Fruit fly (Drosophila melanogaster) whole organism, embryonic: Measurements from ENCODE around the gene CG45100.
A peak's percentile ranks its signal among the peaks of the same experiment; 100 is the strongest.

Experiments used
- Aef1 ChIP-seq: fragments of 200-800 bp; sonication (Bioruptor generic); IDR thresholded peaks from 3 replicates; pipeline ENCODE4 v1.3.6; 2022; ENCODE audit warnings: missing biosample characterization, missing genetic modification characterization
- Atf-2 ChIP-seq: fragments of 200-800 bp; sonication (Bioruptor generic); optimal IDR thresholded peaks from 2 replicates; lab custom pipeline; 2016; ENCODE audit warnings: missing biosample characterization, missing genetic modification characterization
- BtbVII ChIP-seq: fragments of 200-800 bp; sonication (Bioruptor generic); optimal IDR thresholded peaks from 3 replicates; lab custom pipeline; 2017; ENCODE audit warnings: missing biosample characterization, mild to moderate bottlenecking, missing genetic modification characterization
- CG15696 ChIP-seq: fragments of 200-800 bp; sonication (Bioruptor generic); optimal IDR thresholded peaks from 2 replicates; lab custom pipeline; 2019; ENCODE audit warnings: missing biosample characterization, mild to moderate bottlenecking, missing genetic modification characterization, moderate library complexity
- CG1603 ChIP-seq: fragments of 200-800 bp; sonication (Bioruptor generic); optimal IDR thresholded peaks from 2 replicates; lab custom pipeline; 2019; ENCODE audit warnings: missing biosample characterization, mild to moderate bottlenecking, missing genetic modification characterization, moderate library complexity
- CG16813 ChIP-seq: fragments of 200-800 bp; sonication (Bioruptor generic); IDR thresholded peaks from 3 replicates; pipeline ENCODE4 v1.3.6; 2022; ENCODE audit warnings: missing biosample characterization, missing genetic modification characterization; ENCODE audit not compliant: partially characterized antibody
- CG2199 ChIP-seq: fragments of 200-800 bp; sonication (Bioruptor generic); IDR thresholded peaks from 3 replicates; pipeline ENCODE4 v1.3.6; 2022; ENCODE audit warnings: missing biosample characterization, missing genetic modification characterization
- CG33213 ChIP-seq: fragments of 200-800 bp; sonication (Bioruptor generic); optimal IDR thresholded peaks from 3 replicates; lab custom pipeline; 2016; ENCODE audit warnings: missing biosample characterization, missing genetic modification characterization
- CG34376 ChIP-seq: fragments of 200-800 bp; sonication (Bioruptor generic); optimal IDR thresholded peaks from 2 replicates; lab custom pipeline; 2018; ENCODE audit warnings: missing biosample characterization, mild to moderate bottlenecking, missing genetic modification characterization
- CG3838 ChIP-seq: fragments of 200-800 bp; sonication (Bioruptor generic); optimal IDR thresholded peaks from 3 replicates; lab custom pipeline; 2016; ENCODE audit warnings: missing biosample characterization, missing genetic modification characterization
- CG4617 ChIP-seq: fragments of 200-800 bp; sonication (Bioruptor generic); optimal IDR thresholded peaks from 3 replicates; lab custom pipeline; 2016; ENCODE audit warnings: missing biosample characterization, missing genetic modification characterization, borderline replicate concordance
- CG4820 ChIP-seq: fragments of 200-800 bp; sonication (Bioruptor generic); optimal IDR thresholded peaks from 3 replicates; lab custom pipeline; 2016; ENCODE audit warnings: missing biosample characterization, missing genetic modification characterization
- CG7745 ChIP-seq: fragments of 200-800 bp; sonication (Bioruptor generic); optimal IDR thresholded peaks from 2 replicates; lab custom pipeline; 2018; ENCODE audit warnings: missing biosample characterization, mild to moderate bottlenecking, missing genetic modification characterization, moderate library complexity
- CG7839 ChIP-seq: fragments of 200-800 bp; sonication (Bioruptor generic); optimal IDR thresholded peaks from 3 replicates; lab custom pipeline; 2018; ENCODE audit warnings: missing biosample characterization, mild to moderate bottlenecking, missing genetic modification characterization, moderate library complexity
- CG8089 ChIP-seq: fragments of 200-800 bp; sonication (Bioruptor generic); optimal IDR thresholded peaks from 3 replicates; lab custom pipeline; 2016; ENCODE audit warnings: missing biosample characterization, missing genetic modification characterization
- CG9817 ChIP-seq: fragments of 200-800 bp; sonication (Bioruptor generic); optimal IDR thresholded peaks from 2 replicates; lab custom pipeline; 2018; ENCODE audit warnings: missing biosample characterization, mild to moderate bottlenecking, missing genetic modification characterization, moderate library complexity
- CTCF ChIP-seq: fragments of 200-800 bp; sonication (Bioruptor generic); optimal IDR thresholded peaks from 2 replicates; lab custom pipeline; 2017; ENCODE audit warnings: missing biosample characterization, mild to moderate bottlenecking, missing genetic modification characterization, moderate library complexity
- CoRest ChIP-seq: fragments of 200-800 bp; sonication (Bioruptor generic); optimal IDR thresholded peaks from 3 replicates; lab custom pipeline; 2018; ENCODE audit warnings: missing biosample characterization, mild to moderate bottlenecking, missing genetic modification characterization, moderate library complexity
- CrebB ChIP-seq: fragments of 200-800 bp; sonication (Bioruptor generic); optimal IDR thresholded peaks from 3 replicates; lab custom pipeline; 2018; ENCODE audit warnings: missing biosample characterization, mild to moderate bottlenecking, missing genetic modification characterization
- Dp ChIP-seq: fragments of 200-800 bp; sonication (Bioruptor generic); optimal IDR thresholded peaks from 2 replicates; lab custom pipeline; 2018; ENCODE audit warnings: missing biosample characterization, mild to moderate bottlenecking, missing genetic modification characterization, moderate library complexity
- Ets97D ChIP-seq: fragments of 200-800 bp; sonication (Bioruptor generic); optimal IDR thresholded peaks from 3 replicates; lab custom pipeline; 2016; ENCODE audit warnings: missing biosample characterization, missing genetic modification characterization
- Hmr ChIP-seq: fragments of 200-800 bp; sonication (Bioruptor generic); optimal IDR thresholded peaks from 3 replicates; lab custom pipeline; 2017; ENCODE audit warnings: mild to moderate bottlenecking, missing biosample characterization, missing genetic modification reagents, missing genetic modification characterization
- Jarid2 ChIP-seq: fragments of 200-800 bp; sonication (Bioruptor generic); optimal IDR thresholded peaks from 3 replicates; lab custom pipeline; 2017; ENCODE audit warnings: mild to moderate bottlenecking, missing biosample characterization, missing genetic modification reagents, missing genetic modification characterization
- MTF-1 ChIP-seq: fragments of 200-800 bp; sonication (Bioruptor generic); optimal IDR thresholded peaks from 2 replicates; lab custom pipeline; 2018; ENCODE audit warnings: missing biosample characterization, mild to moderate bottlenecking, missing genetic modification characterization, borderline replicate concordance
- Med ChIP-seq: fragments of 200-800 bp; sonication (Bioruptor generic); peaks from one replicate; lab custom pipeline; 2016; ENCODE audit warnings: missing biosample characterization, missing genetic modification characterization, mild to moderate bottlenecking, inconsistent platforms, moderate library complexity
- Myb ChIP-seq: fragments of 200-800 bp; sonication (Bioruptor generic); optimal IDR thresholded peaks from 2 replicates; lab custom pipeline; 2016; ENCODE audit warnings: missing biosample characterization, missing genetic modification characterization
- Opbp ChIP-seq: fragments of 200-800 bp; sonication (Bioruptor generic); IDR thresholded peaks from 3 replicates; pipeline ENCODE4 v1.3.6; 2022; ENCODE audit warnings: missing biosample characterization, missing genetic modification characterization; ENCODE audit not compliant: partially characterized antibody
- Sox102F ChIP-seq: fragments of 200-800 bp; sonication (Bioruptor generic); optimal IDR thresholded peaks from 2 replicates; lab custom pipeline; 2018; ENCODE audit warnings: missing biosample characterization, mild to moderate bottlenecking, missing genetic modification characterization, moderate library complexity
- Sry-δ ChIP-seq: fragments of 200-800 bp; sonication (Bioruptor generic); optimal IDR thresholded peaks from 2 replicates; lab custom pipeline; 2016; ENCODE audit warnings: missing biosample characterization, missing genetic modification characterization
- amos ChIP-seq: fragments of 200-800 bp; sonication (Bioruptor generic); IDR thresholded peaks from 2 replicates; pipeline ENCODE4 v1.3.6; 2022; ENCODE audit warnings: missing biosample characterization, missing genetic modification characterization; ENCODE audit not compliant: partially characterized antibody
- bab2 ChIP-seq: fragments of 200-800 bp; sonication (Bioruptor generic); optimal IDR thresholded peaks from 2 replicates; lab custom pipeline; 2016; ENCODE audit warnings: missing biosample characterization, missing genetic modification characterization
- bbx ChIP-seq: fragments of 200-800 bp; sonication (Bioruptor generic); IDR thresholded peaks from 2 replicates; pipeline ENCODE4 v1.3.6; 2022; ENCODE audit warnings: missing biosample characterization, missing genetic modification characterization; ENCODE audit not compliant: partially characterized antibody
- bcd ChIP-seq: fragments of 200-800 bp; sonication (Bioruptor generic); optimal IDR thresholded peaks from 2 replicates; lab custom pipeline; 2017; ENCODE audit warnings: missing biosample characterization, mild to moderate bottlenecking, missing genetic modification characterization
- dmrt99B ChIP-seq: fragments of 200-800 bp; sonication (Bioruptor generic); optimal IDR thresholded peaks from 2 replicates; lab custom pipeline; 2018; ENCODE audit warnings: missing biosample characterization, mild to moderate bottlenecking, missing genetic modification characterization, moderate library complexity
- dysf ChIP-seq: fragments of 200-800 bp; sonication (Bioruptor generic); IDR thresholded peaks from 3 replicates; pipeline ENCODE4 v1.3.6; 2022; ENCODE audit warnings: missing biosample characterization, missing genetic modification characterization
- gfzf ChIP-seq: fragments of 200-800 bp; sonication (Bioruptor generic); optimal IDR thresholded peaks from 2 replicates; lab custom pipeline; 2016; ENCODE audit warnings: missing biosample characterization, mild to moderate bottlenecking, missing genetic modification characterization, moderate library complexity
- gro ChIP-seq: fragments of 200-800 bp; sonication (Bioruptor generic); optimal IDR thresholded peaks from 2 replicates; lab custom pipeline; 2016; ENCODE audit warnings: missing biosample characterization, missing genetic modification characterization
- gsb-n ChIP-seq: fragments of 200-800 bp; sonication (Bioruptor generic); optimal IDR thresholded peaks from 3 replicates; lab custom pipeline; 2018; ENCODE audit warnings: missing biosample characterization, mild to moderate bottlenecking, missing genetic modification characterization
- knrl ChIP-seq: fragments of 200-800 bp; sonication (Bioruptor generic); IDR thresholded peaks from 3 replicates; pipeline ENCODE4 v1.3.6; 2022; ENCODE audit warnings: missing biosample characterization, missing genetic modification characterization; ENCODE audit not compliant: partially characterized antibody
- row ChIP-seq: fragments of 200-800 bp; sonication (Bioruptor generic); IDR thresholded peaks from 3 replicates; pipeline ENCODE4 v1.3.6; 2022; ENCODE audit warnings: missing biosample characterization, missing genetic modification characterization
- sd ChIP-seq: fragments of 200-800 bp; sonication (Bioruptor generic); optimal IDR thresholded peaks from 3 replicates; lab custom pipeline; 2018; ENCODE audit warnings: missing biosample characterization, mild to moderate bottlenecking, missing genetic modification characterization, moderate library complexity
- seq ChIP-seq: fragments of 200-800 bp; sonication (Bioruptor generic); IDR thresholded peaks from 2 replicates; pipeline ENCODE4 v1.3.6; 2022; ENCODE audit warnings: missing biosample characterization, missing genetic modification characterization
- sim ChIP-seq: fragments of 200-800 bp; sonication (Bioruptor generic); IDR thresholded peaks from 2 replicates; pipeline ENCODE4 v1.3.6; 2022; ENCODE audit warnings: missing biosample characterization, missing genetic modification characterization
- sqz ChIP-seq: fragments of 200-800 bp; sonication (Bioruptor generic); optimal IDR thresholded peaks from 3 replicates; lab custom pipeline; 2018; ENCODE audit warnings: missing biosample characterization, mild to moderate bottlenecking, missing genetic modification characterization
- trem ChIP-seq: fragments of 200-800 bp; optimal IDR thresholded peaks from 3 replicates; lab custom pipeline; 2019; ENCODE audit warnings: missing biosample characterization, mild to moderate bottlenecking, missing genetic modification characterization, moderate library complexity
- z ChIP-seq: fragments of 200-800 bp; sonication (Bioruptor generic); IDR thresholded peaks from 3 replicates; pipeline ENCODE4 v1.3.6; 2022; ENCODE audit warnings: missing biosample characterization, missing genetic modification characterization
- zen ChIP-seq: fragments of 200-800 bp; sonication (Bioruptor generic); optimal IDR thresholded peaks from 3 replicates; lab custom pipeline; 2018; ENCODE audit warnings: missing biosample characterization, mild to moderate bottlenecking, missing genetic modification characterization, moderate library complexity

The CG45100 gene

DNA sequence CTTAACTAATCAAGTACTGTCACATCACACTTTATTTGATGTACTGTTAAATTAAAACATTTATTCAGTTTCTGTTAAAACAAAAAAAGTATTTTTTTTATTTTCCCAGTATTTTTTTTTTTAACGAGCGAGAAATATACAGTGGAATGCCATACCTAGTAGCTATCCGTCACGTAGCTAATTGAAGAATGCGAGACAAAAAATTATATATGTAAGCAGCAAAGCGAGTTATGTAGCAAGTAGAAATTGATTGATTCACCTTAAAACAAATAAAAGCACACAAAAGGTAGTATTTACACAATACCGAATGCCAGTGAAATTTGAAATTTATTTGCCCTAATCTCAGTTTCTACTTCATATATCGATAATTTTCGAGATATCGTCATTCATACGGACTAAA, 35.6 kb downstream of the CG45100 start (continued):
- TF ChIP-seq CrebB (tag; lab: Kevin White, UChicago) (no peak), bab2 (GFP tag; lab: Kevin White, UChicago) (no peak), Sox102F (GFP tag; lab: Kevin White, UChicago) (peak; percentile 17), gro (GFP tag; lab: Kevin White, UChicago) (no peak), CG8089 (GFP tag; lab: Kevin White, UChicago) (no peak), zen (tag; lab: Kevin White, UChicago) (peak; percentile 87), dysf (GFP tag; lab: Robert Waterston, UW) (no peak), Jarid2 (peak; percentile 6), CG7839 (tag; lab: Kevin White, UChicago) (peak; percentile 30), CTCF (GFP tag; lab: Kevin White, UChicago) (peak; percentile 12), CG15696 (tag; lab: Kevin White, UChicago) (peak; percentile 34), Myb (peak; percentile 86), CG16813 (peak; percentile 43), CG3838 (no peak), CG7745 (tag; lab: Kevin White, UChicago) (no peak), knrl (GFP tag; lab: Robert Waterston, UW) (peak; percentile 44; the same call in 1 of the 3 replicates), gsb-n (tag; lab: Kevin White, UChicago) (peak; percentile 19), Sry-δ (GFP tag; lab: Kevin White, UChicago) (peak; percentile 32), Dp (peak; percentile 30), MTF-1 (GFP tag; lab: Kevin White, UChicago) (no peak), CG2199 (peak; percentile 87), Opbp (GFP tag; lab: Robert Waterston, UW) (0 out of 3 replicates have a peak, but pooled peaks have one; percentile 18), Atf-2 (GFP tag; lab: Kevin White, UChicago) (no peak), CG1603 (tag; lab: Kevin White, UChicago) (peak; percentile 34), Ets97D (GFP tag; lab: Kevin White, UChicago) (peak; percentile 71), CG9817 (tag; lab: Kevin White, UChicago) (peak; percentile 1), trem (tag; lab: Kevin White, UChicago) (peak; percentile 27), row (peak; percentile 21; the same call in 1 of the 3 replicates), bcd (GFP tag; lab: Kevin White, UChicago) (peak; percentile 19), CG33213 (GFP tag; lab: Kevin White, UChicago) (peak; percentile 35), Med (GFP tag; lab: Kevin White, UChicago) (peak; percentile 67), seq (GFP tag; lab: Robert Waterston, UW) (no peak), Aef1 (GFP tag; lab: Robert Waterston, UW) (no peak), CoRest (peak; percentile 46), amos (GFP tag; lab: Robert Waterston, UW) (peak; percentile 48; the same call in 1 of the 2 replicates), CG34376 (GFP tag; lab: Kevin White, UChicago) (no peak), dmrt99B (tag; lab: Kevin White, UChicago) (no peak), sim (no peak), gfzf (peak; percentile 54), Hmr (no peak), BtbVII (GFP tag; lab: Kevin White, UChicago) (no peak), sd (tag; lab: Kevin White, UChicago) (peak; percentile 94), CG4617 (GFP tag; lab: Kevin White, UChicago) (peak; percentile 17), CG4820 (peak; percentile 14), bbx (peak; percentile 33; the same call in 1 of the 2 replicates), sqz (peak; percentile 82), z (no peak)
